Fruit fly (Drosophila melanogaster): ENCODE results near the gene CG10650.

The CG10650 gene

dm6 chr2L:19034213-19034929, 38.6 kb upstream of the CG10650 start, which contains the start of the genes mib2 and CG31800:
TSS of gene mib2 (plus strand) at chr2L:19034444.
TSS of gene CG31800 (minus strand) at chr2L:19034576.
- TF ChIP-seq CG7101 (tag; optimal IDR thresholded peaks at IDR 0.05) = peak; percentile 4
- no peak for TF ChIP-seq cnc (optimal IDR thresholded peaks at IDR 0.05)
- TF ChIP-seq Clk (GFP tag; optimal IDR thresholded peaks at IDR 0.05) = no peak
- TF ChIP-seq toe (GFP tag; optimal IDR thresholded peaks at IDR 0.05) = peak; percentile 7
- TF ChIP-seq CG1620 (GFP tag; optimal IDR thresholded peaks at IDR 0.05) = no peak
- no peak for TF ChIP-seq pad (GFP tag; optimal IDR thresholded peaks at IDR 0.05)
- TF ChIP-seq ovo (GFP tag; optimal IDR thresholded peaks at IDR 0.05) = no peak
- TF ChIP-seq bab1 (GFP tag; optimal IDR thresholded peaks at IDR 0.05) = peak; percentile 13
- TF ChIP-seq Mnt (GFP tag; optimal IDR thresholded peaks at IDR 0.05) = peak; percentile 35
- TF ChIP-seq CG14711 (tag; optimal IDR thresholded peaks at IDR 0.05) = no peak
- no peak for TF ChIP-seq Crg-1 (GFP tag; optimal IDR thresholded peaks at IDR 0.05)
- TF ChIP-seq CG7045 (GFP tag; optimal IDR thresholded peaks at IDR 0.05) = no peak
- no peak for TF ChIP-seq cic (GFP tag; optimal IDR thresholded peaks at IDR 0.05)
- TF ChIP-seq CG11617 (GFP tag; optimal IDR thresholded peaks at IDR 0.05) = peak; percentile 8
- TF ChIP-seq Hr96 (GFP tag; optimal IDR thresholded peaks at IDR 0.05) = no peak
- no peak for TF ChIP-seq CG5204 (GFP tag; optimal IDR thresholded peaks at IDR 0.05)
- no peak for TF ChIP-seq CG33017 (tag; optimal IDR thresholded peaks at IDR 0.05)
- TF ChIP-seq kay (GFP tag; ENCODE audit: borderline replicate concordance) = no peak
- no peak for TF ChIP-seq tj (GFP tag; optimal IDR thresholded peaks at IDR 0.05)
- no peak for TF ChIP-seq CG12768 (GFP tag; optimal IDR thresholded peaks at IDR 0.05)

dm6 chr2L:19033288-19033687, 37.6 kb upstream of the CG10650 start, which contains the start of gene hook:
TSS of gene hook (minus strand) at chr2L:19033498.
- TF ChIP-seq ovo (GFP tag; optimal IDR thresholded peaks at IDR 0.05) (no peak), CG11617 (GFP tag; optimal IDR thresholded peaks at IDR 0.05) (no peak), CG14711 (tag; optimal IDR thresholded peaks at IDR 0.05) (no peak), CG33017 (tag; optimal IDR thresholded peaks at IDR 0.05) (no peak), Hr96 (GFP tag; optimal IDR thresholded peaks at IDR 0.05) (no peak), kay (GFP tag; ENCODE audit: borderline replicate concordance) (no peak), Mnt (GFP tag; optimal IDR thresholded peaks at IDR 0.05) (peak; percentile 25), bab1 (GFP tag; optimal IDR thresholded peaks at IDR 0.05) (peak; percentile 19), CG1620 (GFP tag; optimal IDR thresholded peaks at IDR 0.05) (no peak), CG7101 (tag; optimal IDR thresholded peaks at IDR 0.05) (no peak), cic (GFP tag; optimal IDR thresholded peaks at IDR 0.05) (no peak), toe (GFP tag; optimal IDR thresholded peaks at IDR 0.05) (no peak), CG12768 (GFP tag; optimal IDR thresholded peaks at IDR 0.05) (no peak), CG7045 (GFP tag; optimal IDR thresholded peaks at IDR 0.05) (no peak)

DNA sequence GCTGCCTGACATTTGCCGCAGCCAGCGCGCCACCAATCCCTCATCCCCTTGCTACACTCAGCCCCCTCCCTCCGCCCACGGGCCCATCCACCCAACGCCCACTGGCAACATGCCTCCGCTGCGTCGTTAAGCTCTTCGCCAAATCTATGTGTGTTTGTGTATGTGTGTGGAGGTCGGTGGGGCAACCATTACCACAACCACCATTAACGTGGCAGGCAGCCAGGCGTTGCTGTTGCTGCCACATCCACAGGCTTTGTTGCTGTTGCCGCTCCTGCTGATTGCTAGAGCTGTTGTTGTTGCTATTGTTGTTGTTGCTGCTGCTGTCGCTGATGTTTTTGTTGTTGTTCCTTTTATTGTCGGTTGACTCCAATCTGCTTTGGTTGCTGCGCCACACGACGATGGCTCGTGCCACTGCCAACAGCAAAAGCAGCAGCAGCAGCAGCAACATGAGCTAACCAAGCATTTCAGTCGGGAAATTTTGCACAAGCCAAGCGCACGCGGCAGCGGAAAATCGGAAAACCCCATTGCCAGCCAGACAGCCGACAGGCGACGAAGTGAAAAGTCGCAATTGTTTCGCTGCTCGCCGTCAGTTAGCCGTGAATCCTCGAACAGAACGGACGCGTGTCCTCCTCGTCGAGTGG, 31.6 kb upstream of the CG10650 start, which contains the start of gene Sidpn:
TSS of gene Sidpn (plus strand) at position 465 of the 641 bp plus-strand sequence.
- no peak for TF ChIP-seq CG11617 (GFP tag; optimal IDR thresholded peaks at IDR 0.05)
- TF ChIP-seq cnc (optimal IDR thresholded peaks at IDR 0.05) = no peak
- TF ChIP-seq CG7045 (GFP tag; optimal IDR thresholded peaks at IDR 0.05) = no peak
- TF ChIP-seq Mnt (GFP tag; optimal IDR thresholded peaks at IDR 0.05) = no peak
- TF ChIP-seq Clk (GFP tag; optimal IDR thresholded peaks at IDR 0.05) = no peak
- no peak for TF ChIP-seq CG1620 (GFP tag; optimal IDR thresholded peaks at IDR 0.05)
- TF ChIP-seq cic (GFP tag; optimal IDR thresholded peaks at IDR 0.05) = peak; percentile 9

- TF ChIP-seq toe (GFP tag; optimal IDR thresholded peaks at IDR 0.05) (peak; percentile 10), CG7045 (GFP tag; optimal IDR thresholded peaks at IDR 0.05) (peak; percentile 11), CG33017 (tag; optimal IDR thresholded peaks at IDR 0.05) (peak; percentile 32), CG7101 (tag; optimal IDR thresholded peaks at IDR 0.05) (peak; percentile 21), cic (GFP tag; optimal IDR thresholded peaks at IDR 0.05) (no peak)
Observed at dm6 chr2L:19026491-19027197, 30.9 kb upstream of the CG10650 start.

dm6 chr2L:19024744-19025059, 29.0 kb upstream of the CG10650 start:
- TF ChIP-seq ovo (GFP tag; optimal IDR thresholded peaks at IDR 0.05) = no peak
- TF ChIP-seq Clk (GFP tag; optimal IDR thresholded peaks at IDR 0.05) = no peak
- no peak for TF ChIP-seq pad (GFP tag; optimal IDR thresholded peaks at IDR 0.05)

DNA sequence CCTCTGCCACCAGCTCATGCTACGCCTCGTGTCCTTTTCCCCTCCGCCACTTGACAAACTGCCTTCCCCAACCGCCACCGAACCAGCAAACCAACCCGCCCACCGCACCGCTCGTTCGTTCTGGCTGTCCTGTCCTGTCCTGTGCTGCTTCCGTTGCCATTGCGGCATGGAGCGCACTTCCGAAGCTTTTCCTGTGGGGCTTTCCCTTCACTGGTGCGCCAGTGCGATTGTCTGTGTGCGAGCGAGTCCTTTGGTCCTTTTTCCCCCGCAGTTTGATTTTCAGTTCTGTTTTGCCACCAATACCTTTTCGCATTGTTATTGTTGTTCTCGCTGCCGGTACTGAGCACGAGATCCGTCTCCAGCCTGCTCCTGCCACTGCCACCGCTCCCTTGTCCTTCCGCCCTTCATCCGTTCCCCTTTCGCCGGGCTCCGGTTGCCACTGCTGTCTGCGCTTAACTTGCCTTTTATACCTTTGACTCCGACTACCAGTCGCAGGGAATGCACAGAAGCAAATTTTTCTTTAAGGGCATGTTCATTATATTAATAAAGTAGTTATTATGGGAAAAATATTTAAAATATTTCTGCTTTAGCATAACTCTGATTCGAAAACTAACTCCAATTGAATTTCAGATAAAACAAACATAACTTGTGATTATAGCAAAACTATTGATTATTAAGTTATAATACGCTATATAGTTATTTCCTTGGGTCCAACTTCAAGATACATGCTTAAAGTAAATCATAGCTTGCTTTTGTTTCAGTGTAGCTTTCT, 28.4 kb upstream of the CG10650 start:
- TF ChIP-seq Clk (GFP tag; optimal IDR thresholded peaks at IDR 0.05) (no peak), cnc (optimal IDR thresholded peaks at IDR 0.05) (no peak), CG7045 (GFP tag; optimal IDR thresholded peaks at IDR 0.05) (peak; percentile 8), tj (GFP tag; optimal IDR thresholded peaks at IDR 0.05) (peak; percentile 10), CG7101 (tag; optimal IDR thresholded peaks at IDR 0.05) (peak; percentile 8), toe (GFP tag; optimal IDR thresholded peaks at IDR 0.05) (no peak), Crg-1 (GFP tag; optimal IDR thresholded peaks at IDR 0.05) (no peak), bab1 (GFP tag; optimal IDR thresholded peaks at IDR 0.05) (no peak), CG1620 (GFP tag; optimal IDR thresholded peaks at IDR 0.05) (no peak), Mnt (GFP tag; optimal IDR thresholded peaks at IDR 0.05) (no peak), cic (GFP tag; optimal IDR thresholded peaks at IDR 0.05) (no peak), CG5204 (GFP tag; optimal IDR thresholded peaks at IDR 0.05) (peak; percentile 43), pad (GFP tag; optimal IDR thresholded peaks at IDR 0.05) (no peak), CG11617 (GFP tag; optimal IDR thresholded peaks at IDR 0.05) (peak; percentile 13)
